Fruit fly (Drosophila melanogaster): Measurements from ENCODE around the gene Pop4.
A peak's percentile ranks its signal among the peaks of the same experiment; 100 is the strongest.

Pop4 gene

dm6 chr3L:7988828-7989673 lies 10.6 kb upstream of the Pop4 start:
- TF ChIP-seq Abd-B (GFP tag; optimal IDR thresholded peaks at IDR 0.05) (no peak), ey (GFP tag; optimal IDR thresholded peaks at IDR 0.05) (peak; percentile 27), foxo (GFP tag; optimal IDR thresholded peaks at IDR 0.05) (peak in 1 of 2 experiments; percentile 26), sage (GFP tag; optimal IDR thresholded peaks at IDR 0.05) (peak; percentile 14), Rel (GFP tag; optimal IDR thresholded peaks at IDR 0.05) (no peak), Rel (tag; optimal IDR thresholded peaks at IDR 0.05) (no peak), Sp1 (GFP tag; optimal IDR thresholded peaks at IDR 0.05) (peak; percentile 33), OdsH (GFP tag; optimal IDR thresholded peaks at IDR 0.05) (peak; percentile 37), CrebA (GFP tag; optimal IDR thresholded peaks at IDR 0.05; ENCODE audit: borderline replicate concordance) (no peak), woc (GFP tag; optimal IDR thresholded peaks at IDR 0.05) (peak; percentile 16), usp (GFP tag; optimal IDR thresholded peaks at IDR 0.05) (no peak), Dfd (GFP tag; optimal IDR thresholded peaks at IDR 0.05) (peak; percentile 92), fru (GFP tag; optimal IDR thresholded peaks at IDR 0.05) (peak; percentile 60), lola (GFP tag; optimal IDR thresholded peaks at IDR 0.05) (no peak), rgr (GFP tag; optimal IDR thresholded peaks at IDR 0.05) (peak; percentile 27), br (GFP tag; optimal IDR thresholded peaks at IDR 0.05) (no peak), psq (GFP tag; optimal IDR thresholded peaks at IDR 0.05) (peak; percentile 38), h (GFP tag; optimal IDR thresholded peaks at IDR 0.05) (peak; percentile 67), HLH106 (tag; optimal IDR thresholded peaks at IDR 0.05) (peak; percentile 18), sv (GFP tag; optimal IDR thresholded peaks at IDR 0.05) (peak; percentile 13)

DNA sequence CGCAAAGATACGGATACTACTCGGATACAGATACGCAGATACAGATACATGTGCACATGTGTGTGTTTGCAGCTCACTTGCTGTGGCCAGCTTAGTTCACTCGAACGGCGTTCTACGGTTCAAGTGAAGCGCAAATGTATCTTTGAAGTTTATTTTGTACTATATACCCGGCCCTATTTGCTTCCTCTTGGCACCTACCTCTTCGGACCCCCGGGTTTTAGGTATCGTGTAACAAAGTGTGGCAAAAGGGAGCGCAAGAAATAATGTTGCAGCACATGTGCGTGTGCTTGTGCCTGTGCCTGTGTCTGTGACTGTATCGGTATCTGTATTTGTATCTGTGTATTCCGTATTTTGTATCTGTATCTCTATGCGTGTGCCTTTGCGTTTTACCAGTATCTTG lies 10.0 kb upstream of the Pop4 start:
- TF ChIP-seq OdsH (GFP tag; optimal IDR thresholded peaks at IDR 0.05) (no peak), CG32264 (GFP tag; optimal IDR thresholded peaks at IDR 0.05) (no peak), fru (GFP tag; optimal IDR thresholded peaks at IDR 0.05) (no peak), GATAd (GFP tag; optimal IDR thresholded peaks at IDR 0.05) (no peak), Jra (GFP tag; optimal IDR thresholded peaks at IDR 0.05) (no peak), Sp1 (GFP tag; optimal IDR thresholded peaks at IDR 0.05) (no peak)

dm6 chr3L:7984623-7985237 lies 6.3 kb upstream of the Pop4 start:
- no peak for TF ChIP-seq Hr78 (GFP tag; optimal IDR thresholded peaks at IDR 0.05)
- no peak for TF ChIP-seq pan (optimal IDR thresholded peaks at IDR 0.05)
- peak; percentile 61 for TF ChIP-seq woc (GFP tag; optimal IDR thresholded peaks at IDR 0.05)
- TF ChIP-seq psq (GFP tag; optimal IDR thresholded peaks at IDR 0.05): peak; percentile 14
- TF ChIP-seq Hnf4 (GFP tag; optimal IDR thresholded peaks at IDR 0.05): no peak
- TF ChIP-seq fru (GFP tag; optimal IDR thresholded peaks at IDR 0.05): no peak

dm6 chr3L:7983602-7984223 lies 5.3 kb upstream of the Pop4 start:
- TF ChIP-seq psq (GFP tag; optimal IDR thresholded peaks at IDR 0.05) (no peak), Hnf4 (GFP tag; optimal IDR thresholded peaks at IDR 0.05) (no peak), Rel (GFP tag; optimal IDR thresholded peaks at IDR 0.05) (no peak), Rel (tag; optimal IDR thresholded peaks at IDR 0.05) (peak; percentile 12), dl (GFP tag; optimal IDR thresholded peaks at IDR 0.05; ENCODE audit: insufficient read depth in 1 of 2, partially characterized antibody in 2 of 2) (no peak)

DNA sequence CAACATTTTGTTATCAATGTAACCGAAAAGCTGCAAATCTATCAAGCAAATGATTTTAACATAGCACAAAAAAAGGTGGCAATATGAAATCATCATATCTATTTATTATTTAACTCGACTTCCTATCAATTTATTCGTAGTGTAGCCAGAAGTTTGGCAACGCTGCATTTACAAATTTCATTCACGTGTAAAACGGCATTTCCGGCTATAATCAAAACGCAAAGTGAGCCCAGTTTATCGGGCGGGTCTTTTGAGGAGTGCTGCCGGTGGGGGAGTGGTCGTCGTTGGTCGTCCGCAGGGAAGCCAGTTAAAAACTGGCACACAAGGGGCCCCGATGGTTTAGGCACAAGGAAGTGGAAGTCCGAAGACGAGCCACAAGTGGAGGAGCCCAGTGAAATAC lies 3.5 kb upstream of the Pop4 start:
- TF ChIP-seq fru (GFP tag; optimal IDR thresholded peaks at IDR 0.05) (no peak), Dfd (GFP tag; optimal IDR thresholded peaks at IDR 0.05) (peak; percentile 46)

DNA sequence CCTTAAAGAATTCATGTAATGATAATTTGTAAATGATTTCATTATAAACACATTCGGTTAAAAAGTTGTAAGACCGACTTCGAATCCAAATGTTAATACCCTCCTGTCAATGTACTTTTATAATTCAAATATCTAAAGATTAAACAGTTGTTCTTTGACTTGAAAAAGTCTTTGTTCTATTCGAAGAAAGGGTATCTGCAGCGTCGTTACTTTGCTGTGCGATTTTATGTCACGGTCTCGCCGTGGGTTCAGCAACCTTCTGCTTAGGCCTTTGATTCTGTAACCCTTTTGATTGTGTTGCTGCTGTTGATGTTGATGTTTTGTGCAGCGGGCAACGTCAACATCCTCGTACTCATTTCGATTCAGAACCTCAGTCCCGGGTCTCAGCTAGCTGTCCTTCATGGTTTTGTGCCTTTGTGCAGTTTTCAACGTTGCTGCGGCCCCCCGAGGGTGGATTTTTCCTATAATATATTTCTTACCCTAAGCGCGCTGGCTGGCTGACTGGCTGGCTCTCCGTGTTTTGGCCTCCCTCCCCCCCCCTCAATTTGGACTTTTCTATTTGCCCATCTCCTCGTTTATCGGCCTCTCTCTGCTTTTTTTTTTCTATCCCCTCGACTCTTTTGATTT lies 2.9 kb upstream of the Pop4 start:
- TF ChIP-seq tai (GFP tag; optimal IDR thresholded peaks at IDR 0.05) (no peak), Dfd (GFP tag; optimal IDR thresholded peaks at IDR 0.05) (peak; percentile 83), woc (GFP tag; optimal IDR thresholded peaks at IDR 0.05) (peak; percentile 25)

Data from whole organism, wandering third instar larva.